Fruit fly (Drosophila melanogaster): Measurements from ENCODE around the gene BicD.

The BicD gene

dm6 chr2L:17480943-17481580, 8.0 kb upstream of the BicD start, which contains the start of the genes fws and Lamtor3 (continued):
- peak; percentile 86 for TF ChIP-seq tup (GFP tag; optimal IDR thresholded peaks at IDR 0.05)
- TF ChIP-seq CG4730 (GFP tag; IDR thresholded peaks at IDR 0.05), result peak; percentile 99
- TF ChIP-seq CG18599 (GFP tag; optimal IDR thresholded peaks at IDR 0.05), result peak; percentile 98
- TF ChIP-seq CG12155 (GFP tag; optimal IDR thresholded peaks at IDR 0.05), result peak; percentile 96
- TF ChIP-seq CG7745 (tag; optimal IDR thresholded peaks at IDR 0.05), result peak; percentile 52
- TF ChIP-seq CG6689 (GFP tag; IDR thresholded peaks at IDR 0.05), result peak; percentile 99
- TF ChIP-seq Dip2 (GFP tag; IDR thresholded peaks at IDR 0.05), result peak; percentile 80
- TF ChIP-seq gcm2 (GFP tag; optimal IDR thresholded peaks at IDR 0.05), result peak; percentile 85
- TF ChIP-seq nerfin-1 (tag; optimal IDR thresholded peaks at IDR 0.05), result peak; percentile 93
- peak; percentile 96 for TF ChIP-seq Ravus (GFP tag; IDR thresholded peaks at IDR 0.05)
- peak; percentile 87 for TF ChIP-seq stwl (tag; optimal IDR thresholded peaks at IDR 0.05)
- TF ChIP-seq mirr (GFP tag; optimal IDR thresholded peaks at IDR 0.05), result peak; percentile 56
- TF ChIP-seq repo (GFP tag; optimal IDR thresholded peaks at IDR 0.05), result peak; percentile 53
- peak; percentile 72 for TF ChIP-seq Antp (GFP tag; optimal IDR thresholded peaks at IDR 0.05)
- TF ChIP-seq insv (GFP tag; optimal IDR thresholded peaks at IDR 0.05), result no peak
- TF ChIP-seq CG9932 (GFP tag; IDR thresholded peaks at IDR 0.05), result peak; percentile 99
- TF ChIP-seq sd (tag; optimal IDR thresholded peaks at IDR 0.05), result peak; percentile 92
- TF ChIP-seq otp (GFP tag; IDR thresholded peaks at IDR 0.05), result peak; percentile 98
- peak; percentile 99 for TF ChIP-seq NfI (GFP tag; optimal IDR thresholded peaks at IDR 0.05)
- TF ChIP-seq lbe (GFP tag; optimal IDR thresholded peaks at IDR 0.05), result peak; percentile 98
- TF ChIP-seq tll (GFP tag; optimal IDR thresholded peaks at IDR 0.05), result peak in 1 of 2 experiments; percentile 38
- peak; percentile 97 for TF ChIP-seq CG1529 (GFP tag; optimal IDR thresholded peaks at IDR 0.05)
- peak; percentile 66 for TF ChIP-seq ftz-f1 (GFP tag; optimal IDR thresholded peaks at IDR 0.05)
- peak; percentile 91 for TF ChIP-seq trh (GFP tag; optimal IDR thresholded peaks at IDR 0.05)
- TF ChIP-seq psq (GFP tag; optimal IDR thresholded peaks at IDR 0.05), result peak; percentile 95
- peak; percentile 99 for TF ChIP-seq oc (tag; optimal IDR thresholded peaks at IDR 0.05)
- no peak for TF ChIP-seq CG10543 (GFP tag; optimal IDR thresholded peaks at IDR 0.05)
- TF ChIP-seq Hr39 (optimal IDR thresholded peaks at IDR 0.05), result no peak
- TF ChIP-seq CG15479 (GFP tag; optimal IDR thresholded peaks at IDR 0.05), result peak; percentile 26
- TF ChIP-seq CG4424 (GFP tag; optimal IDR thresholded peaks at IDR 0.05), result peak; percentile 96
- peak; percentile 97 for TF ChIP-seq dimm (GFP tag; IDR thresholded peaks at IDR 0.05)
- peak; percentile 27; the same call in 1 of the 2 replicates for TF ChIP-seq hbn (GFP tag; IDR thresholded peaks at IDR 0.05; ENCODE audit: partially characterized antibody)
- peak; percentile 98 for TF ChIP-seq CG3726 (GFP tag; IDR thresholded peaks at IDR 0.05)
- TF ChIP-seq fd3F (GFP tag; optimal IDR thresholded peaks at IDR 0.05), result peak; percentile 98
- TF ChIP-seq CG14050 (GFP tag; IDR thresholded peaks at IDR 0.05), result peak; percentile 99
- peak; percentile 82 for TF ChIP-seq CG5180 (GFP tag; optimal IDR thresholded peaks at IDR 0.05)
- TF ChIP-seq Usf (GFP tag; optimal IDR thresholded peaks at IDR 0.05), result peak; percentile 97
- peak; percentile 91 for TF ChIP-seq sqz (GFP tag; optimal IDR thresholded peaks at IDR 0.05)
- TF ChIP-seq nerfin-2 (GFP tag; IDR thresholded peaks at IDR 0.05; ENCODE audit: partially characterized antibody), result 0 out of 2 replicates have a peak, but pooled peaks have one; percentile 42
- peak; percentile 99 for TF ChIP-seq ara (GFP tag; IDR thresholded peaks at IDR 0.05)
- peak; percentile 49; the same call in 1 of the 3 replicates for TF ChIP-seq mld (GFP tag; IDR thresholded peaks at IDR 0.05; ENCODE audit: partially characterized antibody)
- peak; percentile 95 for TF ChIP-seq trem (tag; optimal IDR thresholded peaks at IDR 0.05)
- peak; percentile 77 for TF ChIP-seq Deaf1 (tag; optimal IDR thresholded peaks at IDR 0.05)
- TF ChIP-seq tx (GFP tag; optimal IDR thresholded peaks at IDR 0.05), result peak; percentile 87
- TF ChIP-seq Doc2 (GFP tag; IDR thresholded peaks at IDR 0.05), result peak; percentile 95
- peak; percentile 95 for TF ChIP-seq CG4820 (GFP tag; optimal IDR thresholded peaks at IDR 0.05)
- peak; percentile 96 for TF ChIP-seq jing (GFP tag; optimal IDR thresholded peaks at IDR 0.05)
- TF ChIP-seq CG3838 (GFP tag; optimal IDR thresholded peaks at IDR 0.05), result peak; percentile 87
- peak; percentile 99 for TF ChIP-seq esg (GFP tag; conservative IDR thresholded peaks at IDR 0.05)

Data from whole organism, embryonic.